Worm (Caenorhabditis elegans) whole organism, L3 larva: ENCODE data around the gene mec-9.
A peak's percentile ranks its signal among the peaks of the same experiment; 100 is the strongest.

Experiments used
- elt-2 ChIP-seq: sonication (generic microtip); optimal IDR thresholded peaks from 2 replicates; lab custom pipeline; 2016; ENCODE audit warnings: missing genetic modification reagents, mild to moderate bottlenecking, missing genetic modification characterization, missing compliant biosample characterization
- elt-3 ChIP-seq, 3 experiments: fragments of 150-350 bp in 1 of 3; sonication (generic microtip) in 2 of 3; optimal IDR thresholded peaks; 2 replicates in 2 of 3; 4 replicates in 1 of 3; lab custom pipeline; 2014 to 2017; ENCODE audit warnings: missing biosample characterization in 3 of 3, missing genetic modification characterization in 3 of 3
- fkh-10 ChIP-seq: sonication (generic microtip); optimal IDR thresholded peaks from 2 replicates; lab custom pipeline; 2017; ENCODE audit warnings: missing biosample characterization, missing genetic modification reagents, missing genetic modification characterization
- nhr-237 ChIP-seq: fragments of 150-350 bp; optimal IDR thresholded peaks from 2 replicates; lab custom pipeline; 2014; ENCODE audit warnings: missing biosample characterization, missing genetic modification characterization

- TF ChIP-seq elt-3 (tag; optimal IDR thresholded peaks at IDR 0.05; lab: Kevin White, UChicago), result no peak
- TF ChIP-seq fkh-10 (GFP tag; lab: Kevin White, UChicago), result no peak
- TF ChIP-seq elt-2 (tag; lab: Kevin White, UChicago), result peak; percentile 68
- no peak for TF ChIP-seq nhr-237 (tag; lab: Kevin White, UChicago)
These were observed 35.9 kb upstream of the mec-9 start, which contains the start of gene ttr-46 for ce11 chrV:9950861-9951260.
